Worm (Caenorhabditis elegans) whole organism, L3 larva: ENCODE measurements around the gene M02H5.8.

ENCODE experiments used
- R02D3.7 ChIP-seq: fragments of 150-350 bp; optimal IDR thresholded peaks from 2 replicates; lab custom pipeline; 2014; ENCODE audit warnings: missing biosample characterization, missing genetic modification characterization
- ZK546.5 ChIP-seq: sonication (generic microtip); optimal IDR thresholded peaks from 2 replicates; lab custom pipeline; 2017; ENCODE audit warnings: missing biosample characterization, missing genetic modification characterization
- aly-2 ChIP-seq: fragments of 150-350 bp; optimal IDR thresholded peaks from 2 replicates; lab custom pipeline; 2014; ENCODE audit warnings: missing biosample characterization, missing genetic modification characterization
- ceh-82 ChIP-seq: fragments of 150-350 bp; optimal IDR thresholded peaks from 2 replicates; lab custom pipeline; 2014; ENCODE audit warnings: missing biosample characterization, missing genetic modification characterization
- ceh-9 ChIP-seq: sonication (generic microtip); optimal IDR thresholded peaks from 2 replicates; lab custom pipeline; 2018; ENCODE audit warnings: missing biosample characterization, missing genetic modification characterization
- egl-27 ChIP-seq: sonication (generic microtip); optimal IDR thresholded peaks from 4 replicates; lab custom pipeline; 2017; ENCODE audit warnings: missing biosample characterization, missing genetic modification reagents, missing genetic modification characterization
- elt-3 ChIP-seq, 3 experiments: fragments of 150-350 bp in 1 of 3; sonication (generic microtip) in 2 of 3; optimal IDR thresholded peaks; 2 replicates in 2 of 3; 4 replicates in 1 of 3; lab custom pipeline; 2014 to 2017; ENCODE audit warnings: missing biosample characterization in 3 of 3, missing genetic modification characterization in 3 of 3
- fkh-10 ChIP-seq: sonication (generic microtip); optimal IDR thresholded peaks from 2 replicates; lab custom pipeline; 2017; ENCODE audit warnings: missing biosample characterization, missing genetic modification reagents, missing genetic modification characterization
- mdl-1 ChIP-seq: fragments of 150-350 bp; optimal IDR thresholded peaks from 2 replicates; lab custom pipeline; 2014; ENCODE audit warnings: missing biosample characterization, missing genetic modification characterization
- nhr-12 ChIP-seq: fragments of 150-350 bp; optimal IDR thresholded peaks from 2 replicates; lab custom pipeline; 2014; ENCODE audit warnings: missing biosample characterization, missing genetic modification characterization
- nhr-23 ChIP-seq: fragments of 150-350 bp; optimal IDR thresholded peaks from 2 replicates; lab custom pipeline; 2014; ENCODE audit warnings: missing biosample characterization, missing genetic modification reagents, missing genetic modification characterization
- nhr-237 ChIP-seq: fragments of 150-350 bp; optimal IDR thresholded peaks from 2 replicates; lab custom pipeline; 2014; ENCODE audit warnings: missing biosample characterization, missing genetic modification characterization
- skn-1 ChIP-seq: fragments of 150-350 bp; optimal IDR thresholded peaks from 2 replicates; lab custom pipeline; 2014; ENCODE audit warnings: missing biosample characterization, missing genetic modification characterization
- unc-62 ChIP-seq: fragments of 150-350 bp; sonication (generic microtip); optimal IDR thresholded peaks from 4 replicates; lab custom pipeline; 2014; ENCODE audit warnings: missing biosample characterization, missing genetic modification reagents, missing genetic modification characterization

DNA sequence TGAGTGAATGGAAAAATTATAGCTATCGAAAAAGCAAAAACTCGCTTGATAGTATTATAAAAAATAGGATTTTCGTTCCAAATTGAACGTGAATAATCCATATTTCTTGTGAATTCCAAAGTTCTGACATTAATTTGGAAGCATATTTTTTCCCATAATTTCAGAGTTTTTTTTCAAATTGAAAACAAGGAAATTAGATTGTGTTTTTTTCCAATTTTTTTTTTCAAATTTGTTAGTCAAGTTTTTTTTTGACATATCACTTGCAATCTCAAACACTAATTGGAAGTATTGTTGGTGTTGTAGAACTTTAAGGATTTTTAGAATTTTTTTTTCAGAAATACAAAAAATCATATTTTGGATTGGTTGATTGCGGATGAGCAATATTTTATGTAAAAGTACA lies 3.2 kb upstream of the M02H5.8 start, which contains the start of gene srh-34:
- TF ChIP-seq ZK546.5 (tag; lab: Kevin White, UChicago) (no peak), R02D3.7 (tag; lab: Kevin White, UChicago) (no peak), mdl-1 (no peak), unc-62 (GFP tag; lab: Kevin White, UChicago) (no peak), nhr-23 (no peak), aly-2 (tag; lab: Kevin White, UChicago) (no peak), skn-1 (tag; lab: Kevin White, UChicago) (no peak), fkh-10 (GFP tag; lab: Kevin White, UChicago) (no peak), elt-3 (tag; optimal IDR thresholded peaks at IDR 0.05; lab: Kevin White, UChicago) (no peak), ceh-9 (tag; lab: Kevin White, UChicago) (no peak), ceh-82 (tag; lab: Kevin White, UChicago) (no peak), nhr-12 (tag; lab: Kevin White, UChicago) (no peak), nhr-237 (tag; lab: Kevin White, UChicago) (no peak), egl-27 (tag; lab: Kevin White, UChicago) (no peak)
